Worm (Caenorhabditis elegans) whole organism, late embryonic: Measurements from ENCODE around the gene fbxa-82.

Source experiments
- F13H6.1 ChIP-seq: sonication (generic microtip); optimal IDR thresholded peaks from 2 replicates; lab custom pipeline; 2016; ENCODE audit warnings: missing genetic modification characterization, missing compliant biosample characterization
- K02D7.2 ChIP-seq: sonication (generic microtip); optimal IDR thresholded peaks from 2 replicates; lab custom pipeline; 2017; ENCODE audit warnings: mild to moderate bottlenecking, missing genetic modification characterization, missing compliant biosample characterization
- elt-2 ChIP-seq: sonication (generic microtip); optimal IDR thresholded peaks from 2 replicates; lab custom pipeline; 2016; ENCODE audit warnings: missing genetic modification reagents, missing genetic modification characterization, missing compliant biosample characterization
- sox-2 ChIP-seq: fragments of 200-800 bp; sonication (Bioruptor generic); IDR thresholded peaks from 2 replicates; pipeline ENCODE4 v1.3.6; 2022; ENCODE audit warnings: missing genetic modification reagents, missing genetic modification characterization, missing compliant biosample characterization

DNA sequence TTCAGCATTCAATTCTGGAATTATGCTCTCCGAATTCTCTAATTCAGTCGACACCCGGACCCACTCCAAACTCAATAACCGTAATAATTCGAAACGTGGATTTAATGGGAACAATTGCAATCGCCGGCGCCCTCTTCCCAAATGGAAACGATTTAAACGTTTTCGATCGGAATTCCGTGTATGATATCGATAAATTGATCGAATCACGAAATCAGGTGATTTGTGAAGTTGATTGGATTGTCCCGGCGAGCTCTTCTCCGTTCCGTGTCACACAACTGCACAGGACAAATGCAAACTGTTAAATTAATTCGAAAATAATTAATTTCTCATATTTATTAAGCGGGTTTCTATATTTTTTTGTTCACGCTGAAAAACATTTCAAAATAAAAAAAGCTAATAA, 3.5 kb upstream of the fbxa-82 start, which contains the start of gene C25D7.16:
- TF ChIP-seq F13H6.1 (tag; lab: Kevin White, UChicago) (no peak), K02D7.2 (no peak), elt-2 (no peak), sox-2 (GFP tag; lab: Robert Waterston, UW) (no peak)
